Fruit fly (Drosophila melanogaster) whole organism, prepupa: ENCODE measurements around the gene CG6996.

ENCODE experiments used
- Blimp-1 ChIP-seq: fragments of 200-800 bp; sonication (Bioruptor generic); optimal IDR thresholded peaks from 3 replicates; lab custom pipeline; 2017; ENCODE audit warnings: missing biosample characterization, missing genetic modification characterization, mild to moderate bottlenecking, moderate library complexity, missing genetic modification reagents
- CG10631 ChIP-seq: fragments of 200-800 bp; sonication (Bioruptor generic); optimal IDR thresholded peaks from 2 replicates; lab custom pipeline; 2016; ENCODE audit warnings: missing biosample characterization, missing genetic modification characterization
- CG10669 ChIP-seq: fragments of 200-800 bp; sonication (Bioruptor generic); optimal IDR thresholded peaks from 3 replicates; lab custom pipeline; 2018; ENCODE audit warnings: missing biosample characterization, mild to moderate bottlenecking, missing genetic modification characterization, moderate library complexity
- CG11294 ChIP-seq: fragments of 200-800 bp; sonication (Bioruptor generic); IDR thresholded peaks from 2 replicates; pipeline ENCODE4 v1.3.6; 2022; ENCODE audit warnings: missing biosample characterization, missing genetic modification characterization
- CG11902 ChIP-seq: fragments of 200-800 bp; sonication (Bioruptor generic); optimal IDR thresholded peaks from 3 replicates; lab custom pipeline; 2016; ENCODE audit warnings: missing biosample characterization, missing genetic modification characterization
- CG15336 ChIP-seq: fragments of 200-800 bp; sonication (Bioruptor generic); IDR thresholded peaks from 2 replicates; pipeline ENCODE4 v1.3.6; 2022; ENCODE audit warnings: missing biosample characterization, missing genetic modification characterization
- CG1621 ChIP-seq: fragments of 200-800 bp; sonication (Bioruptor generic); optimal IDR thresholded peaks from 3 replicates; lab custom pipeline; 2018; ENCODE audit warnings: missing biosample characterization, mild to moderate bottlenecking, missing genetic modification characterization
- CG16779 ChIP-seq: fragments of 200-800 bp; sonication (Bioruptor generic); optimal IDR thresholded peaks from 3 replicates; lab custom pipeline; 2017; ENCODE audit warnings: missing biosample characterization, mild to moderate bottlenecking, missing genetic modification characterization
- CG3032 ChIP-seq: fragments of 200-800 bp; optimal IDR thresholded peaks from 2 replicates; lab custom pipeline; 2019; ENCODE audit warnings: missing biosample characterization, mild to moderate bottlenecking, missing genetic modification characterization, moderate library complexity
- CG31627 ChIP-seq: fragments of 200-800 bp; sonication (Bioruptor generic); optimal IDR thresholded peaks from 3 replicates; lab custom pipeline; 2016; ENCODE audit warnings: missing biosample characterization, missing genetic modification characterization
- CG32006 ChIP-seq: fragments of 200-800 bp; sonication (Bioruptor generic); optimal IDR thresholded peaks from 3 replicates; lab custom pipeline; 2017; ENCODE audit warnings: missing biosample characterization, mild to moderate bottlenecking, missing genetic modification characterization
- CG34406 ChIP-seq: fragments of 200-800 bp; sonication (Bioruptor generic); optimal IDR thresholded peaks from 3 replicates; lab custom pipeline; 2016; ENCODE audit warnings: missing biosample characterization, missing genetic modification characterization
- CG3919 ChIP-seq: fragments of 200-800 bp; sonication (Bioruptor generic); optimal IDR thresholded peaks from 3 replicates; lab custom pipeline; 2016; ENCODE audit warnings: missing biosample characterization, missing genetic modification characterization
- CG6276 ChIP-seq: fragments of 200-800 bp; sonication (Bioruptor generic); optimal IDR thresholded peaks from 2 replicates; lab custom pipeline; 2017; ENCODE audit warnings: missing biosample characterization, mild to moderate bottlenecking, missing genetic modification characterization
- CG6792 ChIP-seq: fragments of 200-800 bp; sonication (Bioruptor generic); optimal IDR thresholded peaks from 3 replicates; lab custom pipeline; 2016; ENCODE audit warnings: missing biosample characterization, missing genetic modification characterization
- CG6808 ChIP-seq: fragments of 200-800 bp; sonication (Bioruptor generic); optimal IDR thresholded peaks from 3 replicates; lab custom pipeline; 2017; ENCODE audit warnings: missing biosample characterization, missing genetic modification characterization, mild to moderate bottlenecking, moderate library complexity, missing genetic modification reagents
- CG6854 ChIP-seq: fragments of 200-800 bp; sonication (Bioruptor generic); optimal IDR thresholded peaks from 2 replicates; lab custom pipeline; 2017; ENCODE audit warnings: missing biosample characterization, mild to moderate bottlenecking, missing genetic modification characterization
- CG7368 ChIP-seq: fragments of 200-800 bp; sonication (Bioruptor generic); optimal IDR thresholded peaks from 3 replicates; lab custom pipeline; 2016; ENCODE audit warnings: missing biosample characterization, missing genetic modification characterization
- CG8319 ChIP-seq: fragments of 200-800 bp; sonication (Bioruptor generic); optimal IDR thresholded peaks from 3 replicates; lab custom pipeline; 2016; ENCODE audit warnings: missing biosample characterization, missing genetic modification characterization
- CG8632 ChIP-seq: fragments of 200-800 bp; sonication (Bioruptor generic); optimal IDR thresholded peaks from 3 replicates; lab custom pipeline; 2016; ENCODE audit warnings: missing biosample characterization, missing genetic modification characterization
- CG9139 ChIP-seq: fragments of 200-800 bp; sonication (Bioruptor generic); optimal IDR thresholded peaks from 3 replicates; lab custom pipeline; 2017; ENCODE audit warnings: missing biosample characterization, mild to moderate bottlenecking, missing genetic modification characterization
- Eip75B ChIP-seq: fragments of 200-800 bp; sonication (Bioruptor generic); optimal IDR thresholded peaks from 3 replicates; lab custom pipeline; 2016; ENCODE audit warnings: missing biosample characterization, missing genetic modification characterization
- Eip78C ChIP-seq: fragments of 200-800 bp; sonication (Bioruptor generic); peaks from one replicate; lab custom pipeline; 2016; ENCODE audit warnings: missing biosample characterization, missing genetic modification characterization
- Eip93F ChIP-seq: fragments of 200-800 bp; sonication (Bioruptor generic); optimal IDR thresholded peaks from 2 replicates; lab custom pipeline; 2016; ENCODE audit warnings: missing biosample characterization, mild to moderate bottlenecking, missing genetic modification characterization
- Ets21C ChIP-seq: fragments of 200-800 bp; sonication (Bioruptor generic); optimal IDR thresholded peaks from 3 replicates; lab custom pipeline; 2016; ENCODE audit warnings: missing biosample characterization, missing genetic modification characterization
- Gug ChIP-seq: fragments of 200-800 bp; sonication (Bioruptor generic); IDR thresholded peaks from 2 replicates; pipeline ENCODE4 v1.3.6; 2022; ENCODE audit warnings: missing biosample characterization, missing genetic modification characterization
- Hr38 ChIP-seq: sonication (Bioruptor generic); optimal IDR thresholded peaks from 2 replicates; lab custom pipeline; 2016; ENCODE audit warnings: missing biosample characterization, missing genetic modification characterization
- Hr39 ChIP-seq: fragments of 200-800 bp; sonication (Bioruptor generic); optimal IDR thresholded peaks from 2 replicates; lab custom pipeline; 2016; ENCODE audit warnings: missing biosample characterization, missing genetic modification characterization
- Hr4 ChIP-seq: fragments of 200-800 bp; sonication (Bioruptor generic); optimal IDR thresholded peaks from 3 replicates; lab custom pipeline; 2016; ENCODE audit warnings: missing biosample characterization, missing genetic modification characterization
- Lpt ChIP-seq: fragments of 200-800 bp; sonication (Bioruptor generic); optimal IDR thresholded peaks from 3 replicates; lab custom pipeline; 2016; ENCODE audit warnings: missing biosample characterization, missing genetic modification characterization
- Met ChIP-seq: fragments of 200-800 bp; sonication (Bioruptor generic); optimal IDR thresholded peaks from 3 replicates; lab custom pipeline; 2016; ENCODE audit warnings: missing biosample characterization, missing genetic modification characterization
- OdsH ChIP-seq: fragments of 200-800 bp; sonication (Bioruptor generic); optimal IDR thresholded peaks from 3 replicates; lab custom pipeline; 2016; ENCODE audit warnings: missing biosample characterization, missing genetic modification characterization
- Smox ChIP-seq: fragments of 200-800 bp; sonication (Bioruptor generic); optimal IDR thresholded peaks from 3 replicates; lab custom pipeline; 2016; ENCODE audit warnings: missing biosample characterization, missing genetic modification characterization
- Sox14 ChIP-seq: fragments of 200-800 bp; sonication (Bioruptor generic); optimal IDR thresholded peaks from 3 replicates; lab custom pipeline; 2016; ENCODE audit warnings: missing biosample characterization, missing genetic modification characterization
- achi ChIP-seq: fragments of 200-800 bp; sonication (Bioruptor generic); optimal IDR thresholded peaks from 3 replicates; lab custom pipeline; 2016; ENCODE audit warnings: missing biosample characterization, missing genetic modification characterization
- dsx ChIP-seq: fragments of 200-800 bp; optimal IDR thresholded peaks from 3 replicates; lab custom pipeline; 2019; ENCODE audit warnings: missing biosample characterization, mild to moderate bottlenecking, missing genetic modification characterization, moderate library complexity; ENCODE audit not compliant: poor library complexity, severe bottlenecking
- eg ChIP-seq: fragments of 200-800 bp; sonication (Bioruptor generic); IDR thresholded peaks from 3 replicates; pipeline ENCODE4 v1.3.6; 2022; ENCODE audit warnings: missing biosample characterization, missing genetic modification characterization
- esn ChIP-seq: fragments of 200-800 bp; sonication (Bioruptor generic); optimal IDR thresholded peaks from 2 replicates; lab custom pipeline; 2016; ENCODE audit warnings: missing biosample characterization, mild to moderate bottlenecking, missing genetic modification characterization, moderate library complexity
- fd59A ChIP-seq: fragments of 200-800 bp; sonication (Bioruptor generic); optimal IDR thresholded peaks from 2 replicates; lab custom pipeline; 2017; ENCODE audit warnings: missing biosample characterization, mild to moderate bottlenecking, missing genetic modification characterization, missing genetic modification reagents
- fd85E ChIP-seq: fragments of 200-800 bp; sonication (Bioruptor generic); optimal IDR thresholded peaks from 3 replicates; lab custom pipeline; 2016; ENCODE audit warnings: missing biosample characterization, missing genetic modification characterization
- fkh ChIP-seq: fragments of 200-800 bp; sonication (Bioruptor generic); optimal IDR thresholded peaks from 3 replicates; lab custom pipeline; 2017; ENCODE audit warnings: missing biosample characterization, mild to moderate bottlenecking, missing genetic modification characterization, moderate library complexity
- net ChIP-seq: fragments of 200-800 bp; sonication (Bioruptor generic); optimal IDR thresholded peaks from 3 replicates; lab custom pipeline; 2016; ENCODE audit warnings: missing biosample characterization, missing genetic modification characterization
- pdm3 ChIP-seq: fragments of 200-800 bp; sonication (Bioruptor generic); optimal IDR thresholded peaks from 3 replicates; lab custom pipeline; 2016; ENCODE audit warnings: missing biosample characterization, missing genetic modification characterization
- salr ChIP-seq, 2 experiments: fragments of 200-800 bp; sonication (Bioruptor generic); optimal IDR thresholded peaks; 3 replicates each; lab custom pipeline; 2016 to 2018; ENCODE audit warnings: missing biosample characterization in 2 of 2, missing genetic modification characterization in 2 of 2, mild to moderate bottlenecking in 1 of 2
- spab ChIP-seq: fragments of 200-800 bp; sonication (Bioruptor generic); optimal IDR thresholded peaks from 2 replicates; lab custom pipeline; 2017; ENCODE audit warnings: missing biosample characterization, mild to moderate bottlenecking, missing genetic modification characterization, missing genetic modification reagents
- ss ChIP-seq, 2 experiments: fragments of 200-800 bp; sonication (Bioruptor generic); optimal IDR thresholded peaks; 2 replicates in 1 of 2; 3 replicates in 1 of 2; lab custom pipeline; 2017 to 2018; ENCODE audit warnings: mild to moderate bottlenecking in 2 of 2, missing biosample characterization in 2 of 2, missing genetic modification characterization in 2 of 2, moderate library complexity in 1 of 2
- svp ChIP-seq: fragments of 200-800 bp; sonication (Bioruptor generic); peaks from one replicate; lab custom pipeline; 2016; ENCODE audit warnings: missing biosample characterization, missing genetic modification characterization
- topi ChIP-seq: fragments of 200-800 bp; sonication (Bioruptor generic); optimal IDR thresholded peaks from 3 replicates; lab custom pipeline; 2016; ENCODE audit warnings: missing biosample characterization, missing genetic modification characterization
- vri ChIP-seq: fragments of 200-800 bp; sonication (Bioruptor generic); optimal IDR thresholded peaks from 3 replicates; lab custom pipeline; 2016; ENCODE audit warnings: missing biosample characterization, mild to moderate bottlenecking, missing genetic modification characterization

The CG6996 gene

dm6 chr3L:20194731-20195130, 12.6 kb upstream of the CG6996 start (continued):
- TF ChIP-seq topi (GFP tag; lab: Kevin White, UChicago) (peak; percentile 72), CG11294 (0 out of 2 replicates have a peak, but pooled peaks have one; percentile 12), CG9139 (GFP tag; lab: Kevin White, UChicago) (peak; percentile 16), Eip93F (GFP tag; lab: Kevin White, UChicago) (no peak), esn (GFP tag; lab: Kevin White, UChicago) (peak; percentile 76), Sox14 (GFP tag; lab: Kevin White, UChicago) (peak; percentile 74), Smox (GFP tag; lab: Kevin White, UChicago) (peak; percentile 71), fd59A (GFP tag; lab: Kevin White, UChicago) (peak; percentile 22)

DNA sequence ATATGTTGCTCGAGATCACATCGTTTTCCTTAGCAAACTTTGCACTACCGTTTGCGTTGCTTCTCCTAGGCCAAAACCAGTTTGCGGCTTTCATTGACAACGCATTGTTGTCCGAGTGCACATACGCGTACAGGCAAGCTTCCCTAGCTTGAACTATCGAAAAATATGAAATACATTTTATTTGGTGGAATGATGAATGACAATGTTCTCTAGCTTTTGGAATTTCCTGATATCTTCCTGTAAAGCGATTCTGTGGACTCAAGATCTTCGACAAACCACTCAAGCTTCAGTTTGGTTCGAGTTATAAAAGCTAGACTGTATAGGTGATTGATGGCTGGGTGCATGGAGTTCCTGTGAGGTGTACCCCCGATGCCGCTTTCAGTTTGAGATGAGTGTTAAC, 11.5 kb upstream of the CG6996 start:
- TF ChIP-seq Hr39 (GFP tag; lab: Kevin White, UChicago) (peak; percentile 12), salr (GFP tag; optimal IDR thresholded peaks at IDR 0.05; lab: Kevin White, UChicago) (peak; percentile 76 to 82), Met (GFP tag; lab: Kevin White, UChicago) (no peak), CG6854 (no peak), CG15336 (GFP tag; lab: Robert Waterston, UW) (peak; percentile 92), Eip75B (peak; percentile 87), Smox (GFP tag; lab: Kevin White, UChicago) (no peak), Gug (GFP tag; lab: Robert Waterston, UW) (peak; percentile 74), CG6276 (peak; percentile 83), fd85E (GFP tag; lab: Kevin White, UChicago) (no peak), OdsH (peak; percentile 83), Lpt (GFP tag; lab: Kevin White, UChicago) (peak; percentile 86), Hr38 (no peak), CG16779 (tag; lab: Kevin White, UChicago) (peak; percentile 54), CG6808 (GFP tag; lab: Kevin White, UChicago) (peak; percentile 83), CG1621 (tag; lab: Kevin White, UChicago) (peak; percentile 84), ss (GFP tag; optimal IDR thresholded peaks at IDR 0.05; lab: Kevin White, UChicago) (peak; percentile 78 to 81), CG9139 (GFP tag; lab: Kevin White, UChicago) (peak; percentile 62), CG31627 (GFP tag; lab: Kevin White, UChicago) (no peak), Blimp-1 (GFP tag; lab: Kevin White, UChicago) (no peak), Ets21C (GFP tag; lab: Kevin White, UChicago) (no peak), CG10669 (GFP tag; lab: Kevin White, UChicago) (peak; percentile 87), topi (GFP tag; lab: Kevin White, UChicago) (no peak), pdm3 (GFP tag; lab: Kevin White, UChicago) (peak; percentile 85), CG3032 (tag; lab: Kevin White, UChicago) (peak; percentile 85), spab (GFP tag; lab: Kevin White, UChicago) (peak; percentile 85), Hr4 (peak; percentile 92), CG10631 (GFP tag; lab: Kevin White, UChicago) (peak; percentile 88), net (peak; percentile 81), esn (GFP tag; lab: Kevin White, UChicago) (peak; percentile 33), CG34406 (peak; percentile 57), svp (no peak), CG8319 (GFP tag; lab: Kevin White, UChicago) (peak; percentile 62), CG7368 (GFP tag; lab: Kevin White, UChicago) (peak; percentile 75), eg (GFP tag; lab: Robert Waterston, UW) (peak; percentile 91), vri (GFP tag; lab: Kevin White, UChicago) (no peak), Eip78C (GFP tag; lab: Kevin White, UChicago) (peak; percentile 96), CG32006 (GFP tag; lab: Kevin White, UChicago) (peak; percentile 93), fkh (GFP tag; lab: Kevin White, UChicago) (no peak), CG11294 (peak; percentile 74), achi (peak; percentile 85), fd59A (GFP tag; lab: Kevin White, UChicago) (peak; percentile 79), CG11902 (GFP tag; lab: Kevin White, UChicago) (peak; percentile 54), Sox14 (GFP tag; lab: Kevin White, UChicago) (peak; percentile 83), CG3919 (GFP tag; lab: Kevin White, UChicago) (peak; percentile 90), CG8632 (GFP tag; lab: Kevin White, UChicago) (peak; percentile 57), CG6792 (GFP tag; lab: Kevin White, UChicago) (peak; percentile 74), dsx (GFP tag; lab: Kevin White, UChicago) (peak; percentile 87)
